Worm (Caenorhabditis elegans) whole organism, dauer: ENCODE data around the gene srw-76.

Experiments
- unc-62 ChIP-seq: sonication (generic microtip); optimal IDR thresholded peaks from 2 replicates; lab custom pipeline; 2017; ENCODE audit warnings: missing biosample characterization, missing genetic modification reagents, missing genetic modification characterization

Gene srw-76

ce11 chrV:16610094-16610493 is 28.0 kb downstream of the srw-76 start:
- no peak for TF ChIP-seq unc-62

- TF ChIP-seq unc-62 = no peak
These were observed 29.6 kb downstream of the srw-76 start for ce11 chrV:16608478-16608877.

- TF ChIP-seq unc-62 = no peak
These were observed 31.8 kb downstream of the srw-76 start, which contains the start of gene Y32B12C.1 for ce11 chrV:16606313-16606712. Gene Y32B12C.1, plus strand, starts transcription at chrV:16606613.

ce11 chrV:16605463-16605862 is 32.6 kb downstream of the srw-76 start:
- TF ChIP-seq unc-62 = no peak

- no peak for TF ChIP-seq unc-62
These were observed 33.8 kb downstream of the srw-76 start for ce11 chrV:16604301-16604700.

ce11 chrV:16603102-16603501 is 35.0 kb downstream of the srw-76 start, which contains the start of gene T03E6.8:
Gene T03E6.8, minus strand, starts transcription at chrV:16603202.
- no peak for TF ChIP-seq unc-62

- TF ChIP-seq unc-62 = no peak
These were observed 37.5 kb downstream of the srw-76 start, which contains the start of gene T03E6.9 for ce11 chrV:16600623-16601022. Gene T03E6.9, minus strand, starts transcription at chrV:16600723.

- TF ChIP-seq unc-62 = no peak
These were observed 38.3 kb downstream of the srw-76 start for ce11 chrV:16599835-16600234.

ce11 chrV:16598437-16598836 is 39.7 kb downstream of the srw-76 start:
- no peak for TF ChIP-seq unc-62

- no peak for TF ChIP-seq unc-62
These were observed 42.0 kb downstream of the srw-76 start for ce11 chrV:16596102-16596501.

- no peak for TF ChIP-seq unc-62
These were observed 42.8 kb downstream of the srw-76 start, which contains the start of gene cpl-1 for ce11 chrV:16595140-16595791. Gene cpl-1, minus strand, starts transcription at chrV:16595346.

ce11 chrV:16594514-16594913 is 43.6 kb downstream of the srw-76 start:
- no peak for TF ChIP-seq unc-62

- TF ChIP-seq unc-62 = no peak
These were observed 44.4 kb downstream of the srw-76 start for ce11 chrV:16593792-16594059.

- TF ChIP-seq unc-62 = no peak
These were observed 44.9 kb downstream of the srw-76 start for ce11 chrV:16592947-16593791.

ce11 chrV:16591992-16592798 is 45.9 kb downstream of the srw-76 start, which contains the start of gene srh-269:
Gene srh-269, minus strand, starts transcription at chrV:16592042.
- TF ChIP-seq unc-62 = no peak

- TF ChIP-seq unc-62 = no peak
These were observed 48.6 kb downstream of the srw-76 start for ce11 chrV:16589488-16589887.

ce11 chrV:16588428-16588827 is 49.7 kb downstream of the srw-76 start, which contains the start of gene srw-73:
Gene srw-73, minus strand, starts transcription at chrV:16588528.
- TF ChIP-seq unc-62 = no peak
